Fruit fly (Drosophila melanogaster): ENCODE measurements around the gene strat.
A peak's percentile ranks its signal among the peaks of the same experiment; 100 is the strongest.

dm6 chr2L:8279400-8280065, 40.6 kb upstream of the strat start:
- TF ChIP-seq onecut (GFP tag; IDR thresholded peaks at IDR 0.05) = peak; percentile 63
- no peak for TF ChIP-seq Hr39 (optimal IDR thresholded peaks at IDR 0.05)
- peak; percentile 24 for TF ChIP-seq CG18764 (GFP tag; optimal IDR thresholded peaks at IDR 0.05)
- peak; percentile 95 for TF ChIP-seq dmrt11E (tag; optimal IDR thresholded peaks at IDR 0.05)
- TF ChIP-seq CG10431 (GFP tag; optimal IDR thresholded peaks at IDR 0.05) = peak; percentile 7
- TF ChIP-seq YL-1 (GFP tag; optimal IDR thresholded peaks at IDR 0.05) = no peak

All from whole organism, embryonic.